Worm (Caenorhabditis elegans) whole organism, young adult: ENCODE measurements around the gene lgc-26.

Experiments used
- B0035.1 ChIP-seq: sonication (generic microtip); optimal IDR thresholded peaks from 2 replicates; lab custom pipeline; 2016; ENCODE audit warnings: missing genetic modification characterization, mild to moderate bottlenecking, missing compliant biosample characterization, missing genotype, missing genetic modification reagents
- B0336.3 ChIP-seq: fragments of 200-800 bp; sonication (Bioruptor generic); IDR thresholded peaks from 2 replicates; pipeline ENCODE4 v1.3.6; 2022; ENCODE audit warnings: missing genetic modification characterization, missing compliant biosample characterization
- D2030.7 ChIP-seq: fragments of 200-800 bp; sonication (Bioruptor generic); IDR thresholded peaks from 2 replicates; pipeline ENCODE4 v1.3.6; 2022; ENCODE audit warnings: missing genetic modification reagents, missing genetic modification characterization, missing compliant biosample characterization
- F10E7.11 ChIP-seq: sonication (generic microtip); optimal IDR thresholded peaks from 2 replicates; lab custom pipeline; 2017; ENCODE audit warnings: mild to moderate bottlenecking, missing genetic modification characterization, moderate library complexity, missing compliant biosample characterization
- F23B12.7 ChIP-seq: sonication (generic microtip); optimal IDR thresholded peaks from 2 replicates; lab custom pipeline; 2017; ENCODE audit warnings: missing genetic modification characterization, mild to moderate bottlenecking, missing compliant biosample characterization, antibody characterized with exemption, moderate library complexity; ENCODE audit not compliant: insufficient read depth
- F39B2.1 ChIP-seq: fragments of 200-800 bp; sonication (Bioruptor generic); IDR thresholded peaks from 2 replicates; pipeline ENCODE4 v1.3.6; 2022; ENCODE audit warnings: missing genetic modification reagents, missing genetic modification characterization, missing compliant biosample characterization
- F52B5.7 ChIP-seq: sonication (generic microtip); optimal IDR thresholded peaks from 2 replicates; lab custom pipeline; 2016; ENCODE audit warnings: mild to moderate bottlenecking, missing genetic modification characterization, missing compliant biosample characterization
- K11D2.4 ChIP-seq: fragments of 200-800 bp; sonication (Bioruptor generic); IDR thresholded peaks from 2 replicates; pipeline ENCODE4 v1.3.6; 2022; ENCODE audit warnings: missing genetic modification reagents, missing genetic modification characterization, missing compliant biosample characterization
- Y95B8A.8 ChIP-seq: fragments of 200-800 bp; sonication (Bioruptor generic); IDR thresholded peaks from 2 replicates; pipeline ENCODE4 v1.3.6; 2022; ENCODE audit warnings: missing genetic modification reagents, missing genetic modification characterization, missing compliant biosample characterization
- aptf-2 ChIP-seq: fragments of 200-800 bp; sonication (Bioruptor generic); conservative IDR thresholded peaks from 2 replicates; pipeline ENCODE4 v1.3.6; 2022; ENCODE audit warnings: missing genetic modification reagents, missing genetic modification characterization, missing compliant biosample characterization
- aptf-3 ChIP-seq: fragments of 200-800 bp; sonication (Bioruptor generic); IDR thresholded peaks from 2 replicates; pipeline ENCODE4 v1.3.6; 2022; ENCODE audit warnings: missing genetic modification characterization, missing compliant biosample characterization
- athp-1 ChIP-seq: sonication (generic microtip); optimal IDR thresholded peaks from 2 replicates; lab custom pipeline; 2017; ENCODE audit warnings: mild to moderate bottlenecking, missing genetic modification characterization, missing compliant biosample characterization
- bed-1 ChIP-seq: fragments of 200-800 bp; sonication (Bioruptor generic); IDR thresholded peaks from 2 replicates; pipeline ENCODE4 v1.3.6; 2022; ENCODE audit warnings: missing genetic modification reagents, missing genetic modification characterization, missing compliant biosample characterization
- cebp-1 ChIP-seq, 2 experiments: fragments of 200-800 bp in 1 of 2; sonication (Bioruptor generic) in 1 of 2; sonication (generic microtip) in 1 of 2; IDR thresholded peaks in 1 of 2; optimal IDR thresholded peaks in 1 of 2; 2 replicates each; pipeline versions ENCODE4 v1.3.6 to Lab custom; 2017 to 2022; ENCODE audit warnings: missing compliant biosample characterization in 2 of 2, missing genetic modification characterization in 2 of 2, mild to moderate bottlenecking in 1 of 2, missing genetic modification reagents in 1 of 2, moderate library complexity in 1 of 2
- ceh-91 ChIP-seq: fragments of 200-800 bp; sonication (Bioruptor generic); IDR thresholded peaks from 2 replicates; pipeline ENCODE4 v1.3.6; 2022; ENCODE audit warnings: missing genetic modification reagents, missing genetic modification characterization, missing compliant biosample characterization
- dpl-1 ChIP-seq: fragments of 150-350 bp; optimal IDR thresholded peaks from 2 replicates; lab custom pipeline; 2014; ENCODE audit warnings: missing biosample characterization, missing genetic modification reagents, missing genetic modification characterization
- egl-18 ChIP-seq: fragments of 200-800 bp; sonication (Bioruptor generic); IDR thresholded peaks from 2 replicates; pipeline ENCODE4 v1.3.6; 2022; ENCODE audit warnings: missing genetic modification reagents, missing genetic modification characterization, missing compliant biosample characterization
- egrh-3 ChIP-seq: fragments of 200-800 bp; sonication (Bioruptor generic); IDR thresholded peaks from 2 replicates; pipeline ENCODE4 v1.3.6; 2022; ENCODE audit warnings: missing genetic modification reagents, missing genetic modification characterization, missing compliant biosample characterization
- ets-4 ChIP-seq: fragments of 200-800 bp; sonication (Bioruptor generic); optimal IDR thresholded peaks from 2 replicates; lab custom pipeline; 2018; ENCODE audit warnings: mild to moderate bottlenecking, missing genetic modification characterization, missing compliant biosample characterization
- him-1 ChIP-seq: sonication (generic microtip); optimal IDR thresholded peaks from 2 replicates; lab custom pipeline; 2016; ENCODE audit warnings: missing genotype, missing genetic modification reagents, missing genetic modification characterization, missing compliant biosample characterization
- hlh-12 ChIP-seq: sonication (generic microtip); optimal IDR thresholded peaks from 2 replicates; lab custom pipeline; 2016; ENCODE audit warnings: missing genetic modification characterization, missing compliant biosample characterization
- madf-8 ChIP-seq: fragments of 200-800 bp; sonication (Bioruptor generic); conservative IDR thresholded peaks from 2 replicates; pipeline ENCODE4 v1.3.6; 2022; ENCODE audit warnings: missing genetic modification reagents, missing genetic modification characterization, missing compliant biosample characterization
- mcd-1 ChIP-seq: fragments of 200-800 bp; sonication (Bioruptor generic); IDR thresholded peaks from 2 replicates; pipeline ENCODE4 v1.3.6; 2022; ENCODE audit warnings: missing genetic modification reagents, missing genetic modification characterization, missing compliant biosample characterization
- nhr-80 ChIP-seq: sonication (generic microtip); optimal IDR thresholded peaks from 2 replicates; lab custom pipeline; 2016; ENCODE audit warnings: missing genetic modification characterization, missing compliant biosample characterization
- repo-1 ChIP-seq: sonication (generic microtip); optimal IDR thresholded peaks from 2 replicates; lab custom pipeline; 2017; ENCODE audit warnings: mild to moderate bottlenecking, missing genetic modification characterization, missing compliant biosample characterization
- sdz-38 ChIP-seq: sonication (generic microtip); optimal IDR thresholded peaks from 2 replicates; lab custom pipeline; 2016; ENCODE audit warnings: missing genotype, missing genetic modification characterization, missing compliant biosample characterization
- snpc-1.1 ChIP-seq: sonication (generic microtip); optimal IDR thresholded peaks from 2 replicates; lab custom pipeline; 2017; ENCODE audit warnings: missing genetic modification characterization, mild to moderate bottlenecking, missing compliant biosample characterization, antibody characterized with exemption, moderate library complexity, missing genotype, missing genetic modification reagents; ENCODE audit not compliant: insufficient read depth
- somi-1 ChIP-seq: fragments of 200-800 bp; sonication (Bioruptor generic); optimal IDR thresholded peaks from 2 replicates; lab custom pipeline; 2018; ENCODE audit warnings: mild to moderate bottlenecking, missing genetic modification characterization, missing compliant biosample characterization
- sptf-2 ChIP-seq: fragments of 200-800 bp; sonication (Bioruptor generic); optimal IDR thresholded peaks from 2 replicates; lab custom pipeline; 2018; ENCODE audit warnings: mild to moderate bottlenecking, missing genetic modification characterization, missing compliant biosample characterization
- tlf-1 ChIP-seq: fragments of 200-800 bp; sonication (Bioruptor generic); optimal IDR thresholded peaks from 2 replicates; lab custom pipeline; 2018; ENCODE audit warnings: mild to moderate bottlenecking, missing genetic modification characterization, missing compliant biosample characterization
- ztf-18 ChIP-seq: sonication (generic microtip); optimal IDR thresholded peaks from 2 replicates; lab custom pipeline; 2016; ENCODE audit warnings: missing genotype, mild to moderate bottlenecking, missing genetic modification characterization, missing compliant biosample characterization
- ztf-25 ChIP-seq: fragments of 200-800 bp; sonication (Bioruptor generic); IDR thresholded peaks from 2 replicates; pipeline ENCODE4 v1.3.6; 2022; ENCODE audit warnings: missing genetic modification reagents, missing genetic modification characterization, missing compliant biosample characterization
- ztf-26 ChIP-seq: sonication (generic microtip); optimal IDR thresholded peaks from 2 replicates; lab custom pipeline; 2017; ENCODE audit warnings: missing genetic modification characterization, missing compliant biosample characterization
- ztf-3 ChIP-seq: fragments of 200-800 bp; sonication (Bioruptor generic); optimal IDR thresholded peaks from 2 replicates; lab custom pipeline; 2018; ENCODE audit warnings: mild to moderate bottlenecking, missing genetic modification characterization, missing compliant biosample characterization
- ztf-6 ChIP-seq: fragments of 200-800 bp; sonication (Bioruptor generic); IDR thresholded peaks from 2 replicates; pipeline ENCODE4 v1.3.6; 2022; ENCODE audit warnings: missing genetic modification reagents, missing genetic modification characterization, missing compliant biosample characterization

The lgc-26 gene

ce11 chrV:251652-252051 is 16.5 kb upstream of the lgc-26 start, which contains the start of gene oac-39 (continued):
- no peak for TF ChIP-seq egrh-3 (GFP tag; lab: Robert Waterston, UW)
- no peak for TF ChIP-seq D2030.7
- no peak for TF ChIP-seq ztf-18

- no peak for TF ChIP-seq aptf-2 (GFP tag; lab: Robert Waterston, UW)
- TF ChIP-seq ceh-91 (GFP tag; lab: Robert Waterston, UW): no peak
- TF ChIP-seq nhr-80 (tag; lab: Kevin White, UChicago): no peak
- TF ChIP-seq dpl-1 (GFP tag; lab: Kevin White, UChicago): no peak
- no peak for TF ChIP-seq him-1 (tag; lab: Kevin White, UChicago)
- no peak for TF ChIP-seq sptf-2 (GFP tag; lab: Kevin White, UChicago)
- TF ChIP-seq egl-18 (GFP tag; lab: Robert Waterston, UW): no peak
- TF ChIP-seq F23B12.7 (tag; lab: Kevin White, UChicago): no peak
- TF ChIP-seq F52B5.7 (tag; lab: Kevin White, UChicago): no peak
- TF ChIP-seq athp-1 (tag; lab: Kevin White, UChicago): no peak
- TF ChIP-seq mcd-1 (GFP tag; lab: Robert Waterston, UW): no peak
- no peak for TF ChIP-seq sdz-38 (tag; lab: Kevin White, UChicago)
Observed at ce11 chrV:254591-254990, 13.5 kb upstream of the lgc-26 start, which contains the start of gene str-121. TSS of gene str-121 (minus strand) at chrV:254691.

DNA sequence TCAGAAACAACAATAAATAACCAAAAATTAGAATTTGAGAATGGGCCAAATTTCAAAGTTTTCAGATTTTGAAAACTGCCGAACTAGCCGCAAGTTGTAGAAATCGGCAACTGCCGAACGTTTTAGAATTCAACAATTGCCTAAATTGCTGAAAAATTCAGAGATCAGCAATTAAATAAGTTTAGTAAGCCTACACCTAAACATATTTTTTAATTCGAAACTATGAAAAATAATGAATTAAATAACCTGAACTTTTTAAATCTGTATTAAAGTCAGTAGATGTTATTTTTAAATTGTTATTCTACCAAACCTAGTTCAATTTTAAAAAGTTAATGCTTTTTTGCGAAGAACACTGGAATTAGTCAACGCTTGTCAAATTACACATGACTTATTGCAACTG is 9.4 kb upstream of the lgc-26 start, which contains the start of gene nhr-204:
nhr-204 (minus strand) TSS at position 101 of the 400 bp plus-strand sequence.
- no peak for TF ChIP-seq Y95B8A.8 (GFP tag; lab: Robert Waterston, UW)
- no peak for TF ChIP-seq tlf-1
- no peak for TF ChIP-seq hlh-12 (tag; lab: Kevin White, UChicago)
- TF ChIP-seq K11D2.4: no peak
- no peak for TF ChIP-seq madf-8 (GFP tag; lab: Robert Waterston, UW)
- TF ChIP-seq F52B5.7 (tag; lab: Kevin White, UChicago): no peak
- TF ChIP-seq aptf-3 (GFP tag; lab: Robert Waterston, UW): no peak
- TF ChIP-seq ztf-6 (GFP tag; lab: Robert Waterston, UW): no peak
- no peak for TF ChIP-seq B0336.3 (GFP tag; lab: Robert Waterston, UW)
- no peak for TF ChIP-seq snpc-1.1
- no peak for TF ChIP-seq ztf-25
- no peak for TF ChIP-seq B0035.1 (tag; lab: Kevin White, UChicago)
- no peak for TF ChIP-seq ztf-26 (tag; lab: Kevin White, UChicago)
- TF ChIP-seq F39B2.1 (GFP tag; lab: Robert Waterston, UW): no peak
- no peak for TF ChIP-seq cebp-1 (GFP tag; IDR thresholded peaks at IDR 0.05; lab: Robert Waterston, UW)
- TF ChIP-seq cebp-1 (tag; optimal IDR thresholded peaks at IDR 0.05; lab: Kevin White, UChicago): no peak
- TF ChIP-seq ets-4: no peak
- TF ChIP-seq bed-1 (GFP tag; lab: Robert Waterston, UW): no peak
- no peak for TF ChIP-seq F10E7.11
- TF ChIP-seq repo-1 (tag; lab: Kevin White, UChicago): no peak
- no peak for TF ChIP-seq somi-1 (GFP tag; lab: Kevin White, UChicago)

ce11 chrV:260334-260733 is 7.8 kb upstream of the lgc-26 start:
- TF ChIP-seq B0336.3 (GFP tag; lab: Robert Waterston, UW): 0 out of 2 replicates have a peak, but pooled peaks have one; percentile 19
- TF ChIP-seq ztf-3 (GFP tag; lab: Kevin White, UChicago): no peak
- TF ChIP-seq, all 124 proteins: peak for 1
